Fruit fly (Drosophila melanogaster) whole organism, adult: ENCODE results near the gene CG32813.

Experiments
- CG14711 ChIP-seq: fragments of 200-800 bp; sonication (Bioruptor generic); optimal IDR thresholded peaks from 2 replicates; lab custom pipeline; 2018; ENCODE audit warnings: missing biosample characterization, mild to moderate bottlenecking, missing genetic modification characterization, moderate library complexity
- CG1620 ChIP-seq: fragments of 200-800 bp; sonication (Bioruptor generic); optimal IDR thresholded peaks from 2 replicates; lab custom pipeline; 2016; ENCODE audit warnings: missing biosample characterization, missing genetic modification characterization
- CG7101 ChIP-seq: fragments of 200-800 bp; sonication (Bioruptor generic); optimal IDR thresholded peaks from 2 replicates; lab custom pipeline; 2018; ENCODE audit warnings: missing biosample characterization, mild to moderate bottlenecking, missing genetic modification characterization, moderate library complexity
- ovo ChIP-seq: fragments of 200-800 bp; sonication (Bioruptor generic); optimal IDR thresholded peaks from 2 replicates; lab custom pipeline; 2016; ENCODE audit warnings: missing biosample characterization, missing genetic modification characterization
- pad ChIP-seq: fragments of 200-800 bp; sonication (Bioruptor generic); optimal IDR thresholded peaks from 3 replicates; lab custom pipeline; 2017; ENCODE audit warnings: missing biosample characterization, missing genetic modification characterization, mild to moderate bottlenecking, moderate library complexity, missing genetic modification reagents

DNA sequence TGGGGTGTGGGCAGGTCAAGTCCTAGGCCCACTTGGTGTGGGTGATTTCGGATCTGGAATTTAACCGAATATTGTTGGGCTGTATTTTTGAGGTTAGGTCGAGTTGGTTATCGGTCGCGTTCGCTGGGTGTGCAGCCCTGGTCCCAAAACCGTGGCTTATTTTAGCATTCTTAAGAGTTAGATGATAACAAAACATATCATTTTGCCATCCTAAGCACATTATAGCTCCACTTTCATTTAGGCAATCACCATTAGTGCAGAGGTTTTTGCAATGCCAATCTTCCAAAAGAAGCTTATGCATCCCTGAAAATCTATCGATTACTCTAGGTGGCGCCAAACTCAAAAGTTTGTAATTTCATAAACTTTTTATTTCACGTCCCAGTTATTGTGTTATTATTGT lies 31.5 kb upstream of the CG32813 start, which contains the start of gene MTPAP:
- TF ChIP-seq CG7101 (tag; lab: Kevin White, UChicago) (no peak), pad (GFP tag; lab: Kevin White, UChicago) (no peak), ovo (GFP tag; lab: Kevin White, UChicago) (no peak), CG14711 (tag; lab: Kevin White, UChicago) (no peak), CG1620 (GFP tag; lab: Kevin White, UChicago) (no peak)
